Worm (Caenorhabditis elegans) whole organism, L2 larva: ENCODE results near the gene C08E3.15.

Source experiments
- gmeb-1 ChIP-seq: fragments of 150-350 bp; optimal IDR thresholded peaks from 2 replicates; lab custom pipeline; 2014; ENCODE audit warnings: missing biosample characterization, missing genetic modification characterization
- lsy-2 ChIP-seq, 2 experiments: fragments of 150-350 bp in 1 of 2; sonication (generic microtip) in 1 of 2; optimal IDR thresholded peaks; 2 replicates each; lab custom pipeline; 2014 to 2017; ENCODE audit warnings: missing biosample characterization in 2 of 2, missing genetic modification characterization in 2 of 2
- nhr-12 ChIP-seq: fragments of 150-350 bp; optimal IDR thresholded peaks from 2 replicates; lab custom pipeline; 2014; ENCODE audit warnings: missing biosample characterization, missing genetic modification characterization
- nhr-237 ChIP-seq: fragments of 150-350 bp; optimal IDR thresholded peaks from 2 replicates; lab custom pipeline; 2014; ENCODE audit warnings: missing biosample characterization, missing genetic modification characterization
- snpc-4 ChIP-seq: fragments of 150-350 bp; optimal IDR thresholded peaks from 2 replicates; lab custom pipeline; 2014; ENCODE audit warnings: missing biosample characterization, missing genetic modification characterization
- unc-55 ChIP-seq: fragments of 150-350 bp; sonication (generic microtip); optimal IDR thresholded peaks from 3 replicates; lab custom pipeline; 2014; ENCODE audit warnings: missing biosample characterization, missing genetic modification reagents, missing genetic modification characterization
- unc-62 ChIP-seq: fragments of 150-350 bp; optimal IDR thresholded peaks from 2 replicates; lab custom pipeline; 2014; ENCODE audit warnings: missing biosample characterization, missing genetic modification reagents, missing genetic modification characterization
- zag-1 ChIP-seq: fragments of 150-350 bp; optimal IDR thresholded peaks from 2 replicates; lab custom pipeline; 2014; ENCODE audit warnings: missing biosample characterization, missing genetic modification characterization
- ztf-11 ChIP-seq: sonication (generic microtip); optimal IDR thresholded peaks from 2 replicates; lab custom pipeline; 2017; ENCODE audit warnings: missing biosample characterization, missing genetic modification characterization

DNA sequence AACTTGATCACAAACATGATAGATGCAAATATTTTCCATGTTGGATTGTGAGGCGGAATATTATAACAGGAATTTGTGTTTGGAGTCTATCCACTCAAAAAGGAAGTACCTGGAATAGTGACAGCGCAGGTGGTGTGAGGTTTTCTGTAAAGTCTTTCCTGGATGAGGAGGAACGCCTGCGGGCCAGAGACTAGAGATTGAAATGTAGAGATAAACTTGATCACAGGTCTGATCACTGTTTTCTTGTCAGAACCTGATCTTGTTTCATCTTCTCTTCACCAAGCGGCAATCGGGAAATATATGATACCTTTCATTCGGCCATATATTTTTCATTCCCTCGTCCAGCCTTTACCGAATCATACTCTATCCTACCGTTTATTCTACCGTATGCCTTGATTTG lies 41.4 kb downstream of the C08E3.15 start, which contains the start of gene T07H3.8:
- TF ChIP-seq ztf-11 (tag; lab: Kevin White, UChicago) = no peak
- no peak for TF ChIP-seq nhr-12 (tag; lab: Kevin White, UChicago)
- TF ChIP-seq snpc-4 (tag; lab: Kevin White, UChicago) = no peak
- TF ChIP-seq unc-62 = no peak
- TF ChIP-seq zag-1 (tag; lab: Kevin White, UChicago) = no peak
- TF ChIP-seq unc-55 (GFP tag; lab: Kevin White, UChicago) = no peak
- no peak for TF ChIP-seq gmeb-1 (tag; lab: Kevin White, UChicago)
- TF ChIP-seq nhr-237 = no peak
- TF ChIP-seq lsy-2 (tag; optimal IDR thresholded peaks at IDR 0.05; lab: Kevin White, UChicago) = no peak
